Fruit fly (Drosophila melanogaster) S2 (cell line): Measurements from ENCODE around the gene CG3528.
A peak's percentile ranks its signal among the peaks of the same experiment; 100 is the strongest.

Experiments used
- CG8478 ChIP-seq: fragments of >200 bp; optimal IDR thresholded peaks from 2 replicates; lab custom pipeline; 2018
- CTCF ChIP-seq, 2 experiments: fragments of >200 bp; optimal IDR thresholded peaks; 2 replicates each; lab custom pipeline; 2018

Gene CG3528

dm6 chr2L:2517937-2518336, at the start of gene CG3528:
TSS of gene CG3528 (minus strand) at chr2L:2518037.
- TF ChIP-seq CG8478, result no peak
- no peak for TF ChIP-seq CTCF (optimal IDR thresholded peaks at IDR 0.05; lab: Kevin White, UChicago)

- TF ChIP-seq CTCF (optimal IDR thresholded peaks at IDR 0.05; lab: Kevin White, UChicago) (no peak), CG8478 (no peak)
Measured at dm6 chr2L:2564758-2565157, 46.9 kb upstream of the CG3528 start, which contains the start of gene Cyp309a1. TSS of gene Cyp309a1 (minus strand) at chr2L:2564830.

DNA sequence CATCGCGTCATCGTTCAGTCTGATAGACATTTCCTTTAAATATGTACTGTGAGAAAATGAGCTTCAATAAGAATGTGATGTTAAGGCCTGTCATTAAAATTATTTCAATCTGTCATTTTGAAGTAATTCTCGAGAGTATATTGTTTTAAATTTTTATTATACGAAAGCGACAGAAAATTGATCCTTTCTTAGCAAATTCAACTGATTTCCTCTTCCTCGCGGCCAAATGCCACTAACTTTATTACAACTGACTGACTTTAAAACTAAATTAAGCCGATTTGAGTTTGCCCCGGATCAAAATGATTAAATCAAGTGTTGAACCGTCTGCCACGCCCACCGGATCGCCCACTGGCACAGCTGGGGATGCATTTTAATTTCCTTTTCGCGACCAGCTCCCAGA, 34.9 kb upstream of the CG3528 start, which contains the start of gene CG3515:
Gene CG3515 (minus strand): TSS at position 101 of the 400 bp plus-strand sequence.
- TF ChIP-seq CTCF (optimal IDR thresholded peaks at IDR 0.05; lab: Kevin White, UChicago), result no peak
- TF ChIP-seq CG8478, result no peak

DNA sequence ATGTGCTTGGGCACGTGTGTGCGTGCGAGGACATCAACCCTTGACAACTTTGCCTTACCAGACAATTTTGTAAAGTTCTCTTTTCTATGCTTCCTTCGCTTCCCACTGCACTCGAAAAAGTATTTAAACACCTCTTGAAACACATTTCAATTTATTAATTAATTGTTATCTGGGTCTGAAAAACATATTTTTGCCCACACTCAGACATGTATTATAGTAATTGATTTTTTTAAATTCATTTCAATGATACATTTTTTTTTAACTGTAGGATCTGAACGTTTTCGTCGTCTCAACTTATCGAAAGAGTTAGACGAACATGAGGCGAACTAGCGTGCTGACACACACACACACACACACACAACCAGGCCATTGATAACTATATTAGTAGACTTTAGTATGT, 24.7 kb upstream of the CG3528 start:
- TF ChIP-seq CG8478 (no peak), CTCF (optimal IDR thresholded peaks at IDR 0.05; lab: Kevin White, UChicago) (no peak)

dm6 chr2L:2528097-2528496, 10.3 kb upstream of the CG3528 start:
- no peak for TF ChIP-seq CG8478
- no peak for TF ChIP-seq CTCF (optimal IDR thresholded peaks at IDR 0.05; lab: Kevin White, UChicago)

DNA sequence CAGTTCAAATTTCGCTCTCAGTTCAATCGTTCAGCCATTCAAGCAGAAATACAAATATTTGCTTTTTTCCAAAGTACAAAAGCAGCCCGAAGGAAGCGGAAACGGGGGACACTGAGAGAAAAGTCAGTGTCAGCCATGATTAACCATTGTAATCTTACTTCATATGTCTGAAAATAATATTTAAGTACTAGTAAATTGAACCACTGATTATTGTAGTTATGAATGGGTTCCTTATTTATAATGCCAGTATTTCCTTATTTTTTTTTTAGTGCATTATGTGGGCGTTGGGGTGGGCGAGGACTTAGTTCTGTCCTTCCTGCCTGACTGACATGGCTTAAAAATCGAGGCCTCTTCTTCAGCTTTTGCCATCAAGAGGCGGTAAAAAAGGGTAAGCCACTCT, 16.0 kb downstream of the CG3528 start:
- TF ChIP-seq CTCF (optimal IDR thresholded peaks at IDR 0.05; lab: Kevin White, UChicago), result no peak
- TF ChIP-seq CG8478, result no peak

- no peak for TF ChIP-seq CG8478
Measured at dm6 chr2L:2494515-2495098, 23.2 kb downstream of the CG3528 start.

- TF ChIP-seq CTCF (optimal IDR thresholded peaks at IDR 0.05; lab: Kevin White, UChicago) (peak; percentile 15 to 33), CG8478 (no peak)
Measured at dm6 chr2L:2492692-2493626, 24.9 kb downstream of the CG3528 start, which contains the start of gene oaf. TSS of gene oaf (plus strand) at chr2L:2492955.

- TF ChIP-seq CTCF (optimal IDR thresholded peaks at IDR 0.05; lab: Kevin White, UChicago), result no peak
- no peak for TF ChIP-seq CG8478
Measured at dm6 chr2L:2492571-2492691, 25.4 kb downstream of the CG3528 start, which contains the start of gene Slh. TSS of gene Slh (minus strand) at chr2L:2492671.

DNA sequence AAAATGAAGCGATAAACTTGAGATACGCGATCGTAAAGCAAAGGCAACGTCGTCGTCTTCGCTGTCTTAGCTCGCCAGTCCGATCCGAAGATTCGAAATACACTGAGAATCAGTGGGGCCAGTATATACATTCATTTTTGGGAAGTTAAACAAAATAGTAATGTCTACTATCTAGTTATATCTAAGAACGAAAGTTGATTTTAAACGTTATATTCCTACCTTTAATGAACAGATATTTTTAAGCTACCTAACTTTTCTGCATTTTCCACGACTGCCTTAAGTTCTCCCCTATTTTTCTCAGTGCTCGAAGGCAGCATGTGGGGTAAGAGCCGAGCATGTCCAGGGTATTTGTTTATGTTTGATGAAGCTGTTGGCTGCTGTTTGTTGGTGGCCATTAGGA, 31.0 kb downstream of the CG3528 start:
- no peak for TF ChIP-seq CG8478

DNA sequence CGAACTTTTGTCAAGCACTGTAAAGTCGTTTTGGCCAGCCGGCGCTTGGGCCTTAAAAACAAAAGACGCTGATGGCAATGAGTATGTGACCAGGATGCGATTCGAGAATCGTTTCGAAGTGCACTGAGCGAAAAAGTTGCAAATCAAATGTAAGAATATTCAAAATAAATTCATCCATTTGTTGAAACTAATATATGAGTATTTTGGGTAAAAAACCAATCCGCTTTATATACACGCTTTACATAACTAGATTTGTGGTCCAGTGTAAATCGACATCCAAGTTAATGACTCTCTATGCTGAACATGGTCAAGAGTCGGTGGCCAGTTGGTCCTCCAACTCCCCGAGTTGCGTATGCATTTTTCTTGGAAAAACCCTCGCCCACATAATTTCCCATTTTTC, 32.6 kb downstream of the CG3528 start:
- TF ChIP-seq CG8478, result no peak

- TF ChIP-seq CTCF (optimal IDR thresholded peaks at IDR 0.05; lab: Kevin White, UChicago) (no peak), CG8478 (no peak)
Measured at dm6 chr2L:2483720-2484507, 33.9 kb downstream of the CG3528 start.

dm6 chr2L:2481156-2481712, 36.6 kb downstream of the CG3528 start:
- TF ChIP-seq CG8478 (no peak), CTCF (optimal IDR thresholded peaks at IDR 0.05; lab: Kevin White, UChicago) (no peak)

DNA sequence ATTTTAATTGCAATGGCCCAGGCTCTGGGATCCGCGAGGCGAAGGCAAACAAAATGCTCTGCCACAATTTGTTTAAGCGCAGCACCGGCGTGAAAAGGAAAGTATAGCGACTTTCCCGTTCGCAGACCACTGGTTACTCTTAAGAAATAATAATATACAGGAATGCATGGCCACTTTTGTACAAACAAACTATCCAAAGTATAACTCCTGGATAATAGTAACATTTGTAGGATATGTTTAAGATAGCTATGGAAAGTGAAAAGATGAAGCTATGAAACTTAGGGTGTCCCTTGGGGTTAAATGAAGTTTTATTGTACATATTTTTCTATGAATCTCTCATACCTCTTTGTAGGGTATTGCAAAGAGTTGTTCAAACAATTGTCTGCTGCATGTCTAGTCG, 39.5 kb downstream of the CG3528 start:
- TF ChIP-seq CG8478 (no peak), CTCF (optimal IDR thresholded peaks at IDR 0.05; lab: Kevin White, UChicago) (no peak)

- no peak for TF ChIP-seq CTCF (optimal IDR thresholded peaks at IDR 0.05; lab: Kevin White, UChicago)
- no peak for TF ChIP-seq CG8478
Measured at dm6 chr2L:2473842-2474386, 43.9 kb downstream of the CG3528 start.

- no peak for TF ChIP-seq CTCF (optimal IDR thresholded peaks at IDR 0.05; lab: Kevin White, UChicago)
Measured at dm6 chr2L:2472740-2473139, 45.1 kb downstream of the CG3528 start.
